Worm (Caenorhabditis elegans) whole organism, young adult: Measurements from ENCODE around the gene glit-1.

Source experiments
- B0336.3 ChIP-seq: fragments of 200-800 bp; sonication (Bioruptor generic); IDR thresholded peaks from 2 replicates; pipeline ENCODE4 v1.3.6; 2022; ENCODE audit warnings: missing genetic modification characterization, missing compliant biosample characterization
- D2030.7 ChIP-seq: fragments of 200-800 bp; sonication (Bioruptor generic); IDR thresholded peaks from 2 replicates; pipeline ENCODE4 v1.3.6; 2022; ENCODE audit warnings: missing genetic modification reagents, missing genetic modification characterization, missing compliant biosample characterization
- F33H1.4 ChIP-seq: fragments of 200-800 bp; sonication (Bioruptor generic); IDR thresholded peaks from 2 replicates; pipeline ENCODE4 v1.3.6; 2022; ENCODE audit warnings: missing genetic modification reagents, missing genetic modification characterization, missing compliant biosample characterization
- F57C9.4 ChIP-seq: sonication (generic microtip); optimal IDR thresholded peaks from 2 replicates; lab custom pipeline; 2017; ENCODE audit warnings: mild to moderate bottlenecking, missing genetic modification characterization, missing compliant biosample characterization
- K12H6.12 ChIP-seq: fragments of 200-800 bp; sonication (Bioruptor generic); optimal IDR thresholded peaks from 2 replicates; lab custom pipeline; 2018; ENCODE audit warnings: mild to moderate bottlenecking, missing genetic modification characterization, missing compliant biosample characterization
- T26A5.8 ChIP-seq: sonication (generic microtip); optimal IDR thresholded peaks from 2 replicates; lab custom pipeline; 2016; ENCODE audit warnings: missing genetic modification characterization, missing compliant biosample characterization
- Y56A3A.18 ChIP-seq: fragments of 200-800 bp; sonication (Bioruptor generic); IDR thresholded peaks from 2 replicates; pipeline ENCODE4 v1.3.6; 2022; ENCODE audit warnings: missing genetic modification reagents, missing genetic modification characterization, missing compliant biosample characterization
- Y79H2A.3 ChIP-seq: fragments of 200-800 bp; sonication (Bioruptor generic); conservative IDR thresholded peaks from 2 replicates; pipeline ENCODE4 v1.3.6; 2022; ENCODE audit warnings: missing genetic modification reagents, missing genetic modification characterization, missing compliant biosample characterization
- Y95B8A.8 ChIP-seq: fragments of 200-800 bp; sonication (Bioruptor generic); IDR thresholded peaks from 2 replicates; pipeline ENCODE4 v1.3.6; 2022; ENCODE audit warnings: missing genetic modification reagents, missing genetic modification characterization, missing compliant biosample characterization
- akir-1 ChIP-seq: fragments of 200-800 bp; sonication (Bioruptor generic); optimal IDR thresholded peaks from 2 replicates; lab custom pipeline; 2018; ENCODE audit warnings: mild to moderate bottlenecking, missing genetic modification characterization, moderate library complexity, missing compliant biosample characterization
- ama-1 ChIP-seq, 3 experiments: fragments of 150-350 bp in 1 of 3; sonication (generic microtip) in 2 of 3; optimal IDR thresholded peaks; 2 replicates each; lab custom pipeline; 2014 to 2018; ENCODE audit warnings: missing biosample characterization in 2 of 3, missing genetic modification characterization in 2 of 3, missing genetic modification reagents in 2 of 3
- bed-1 ChIP-seq: fragments of 200-800 bp; sonication (Bioruptor generic); IDR thresholded peaks from 2 replicates; pipeline ENCODE4 v1.3.6; 2022; ENCODE audit warnings: missing genetic modification reagents, missing genetic modification characterization, missing compliant biosample characterization
- ceh-40 ChIP-seq: fragments of 200-800 bp; sonication (Bioruptor generic); IDR thresholded peaks from 2 replicates; pipeline ENCODE4 v1.3.6; 2022; ENCODE audit warnings: missing genetic modification characterization, missing compliant biosample characterization
- ceh-79 ChIP-seq: sonication (generic microtip); optimal IDR thresholded peaks from 2 replicates; lab custom pipeline; 2017; ENCODE audit warnings: mild to moderate bottlenecking, missing genetic modification characterization, missing compliant biosample characterization
- chd-7 ChIP-seq: sonication (generic microtip); optimal IDR thresholded peaks from 2 replicates; lab custom pipeline; 2016; ENCODE audit warnings: mild to moderate bottlenecking, missing genetic modification characterization, moderate library complexity, missing compliant biosample characterization
- egrh-3 ChIP-seq: fragments of 200-800 bp; sonication (Bioruptor generic); IDR thresholded peaks from 2 replicates; pipeline ENCODE4 v1.3.6; 2022; ENCODE audit warnings: missing genetic modification reagents, missing genetic modification characterization, missing compliant biosample characterization
- ekl-4 ChIP-seq: fragments of 200-800 bp; sonication (Bioruptor generic); IDR thresholded peaks from 2 replicates; pipeline ENCODE4 v1.3.6; 2022; ENCODE audit warnings: missing genetic modification reagents, missing genetic modification characterization, missing compliant biosample characterization
- hmg-20 ChIP-seq: fragments of 200-800 bp; sonication (Bioruptor generic); IDR thresholded peaks from 2 replicates; pipeline ENCODE4 v1.3.6; 2022; ENCODE audit warnings: missing genetic modification reagents, missing genetic modification characterization, missing compliant biosample characterization
- lag-1 ChIP-seq: fragments of 200-800 bp; sonication (Bioruptor generic); IDR thresholded peaks from 2 replicates; pipeline ENCODE4 v1.3.6; 2022; ENCODE audit warnings: missing genetic modification reagents, missing genetic modification characterization, missing compliant biosample characterization
- lin-35 ChIP-seq, 3 experiments: fragments of 150-350 bp in 2 of 3; sonication (generic microtip) in 1 of 3; optimal IDR thresholded peaks; 2 replicates each; lab custom pipeline; 2014 to 2018; ENCODE audit warnings: missing biosample characterization in 3 of 3, missing genetic modification characterization in 3 of 3, missing genetic modification reagents in 3 of 3
- lin-54 ChIP-seq: fragments of 200-800 bp; sonication (Bioruptor generic); optimal IDR thresholded peaks from 2 replicates; lab custom pipeline; 2018; ENCODE audit warnings: mild to moderate bottlenecking, missing genetic modification characterization, missing compliant biosample characterization
- lir-1 ChIP-seq: fragments of 200-800 bp; sonication (Bioruptor generic); conservative IDR thresholded peaks from 2 replicates; pipeline ENCODE4 v1.3.6; 2022; ENCODE audit warnings: missing genetic modification reagents, missing genetic modification characterization, missing compliant biosample characterization
- madf-6 ChIP-seq: fragments of 200-800 bp; sonication (Bioruptor generic); IDR thresholded peaks from 2 replicates; pipeline ENCODE4 v1.3.6; 2022; ENCODE audit warnings: missing genetic modification reagents, missing genetic modification characterization, missing compliant biosample characterization
- nfya-2 ChIP-seq: fragments of 200-800 bp; sonication (Bioruptor generic); IDR thresholded peaks from 2 replicates; pipeline ENCODE4 v1.3.6; 2022; ENCODE audit warnings: missing genetic modification reagents, missing genetic modification characterization, missing compliant biosample characterization
- nhr-120 ChIP-seq: fragments of 200-800 bp; sonication (Bioruptor generic); IDR thresholded peaks from 2 replicates; pipeline ENCODE4 v1.3.6; 2022; ENCODE audit warnings: missing genetic modification characterization, missing compliant biosample characterization
- nhr-179 ChIP-seq: sonication (generic microtip); optimal IDR thresholded peaks from 2 replicates; lab custom pipeline; 2016; ENCODE audit warnings: mild to moderate bottlenecking, missing genetic modification characterization, missing compliant biosample characterization
- nhr-27 ChIP-seq: fragments of 200-800 bp; sonication (Bioruptor generic); optimal IDR thresholded peaks from 2 replicates; lab custom pipeline; 2018; ENCODE audit warnings: mild to moderate bottlenecking, missing genetic modification characterization, moderate library complexity, missing compliant biosample characterization
- nhr-80 ChIP-seq: sonication (generic microtip); optimal IDR thresholded peaks from 2 replicates; lab custom pipeline; 2016; ENCODE audit warnings: missing genetic modification characterization, missing compliant biosample characterization
- pbrm-1 ChIP-seq: fragments of 200-800 bp; sonication (Bioruptor generic); IDR thresholded peaks from 2 replicates; pipeline ENCODE4 v1.3.6; 2022; ENCODE audit warnings: missing genetic modification reagents, missing genetic modification characterization, missing compliant biosample characterization
- sptf-2 ChIP-seq: fragments of 200-800 bp; sonication (Bioruptor generic); optimal IDR thresholded peaks from 2 replicates; lab custom pipeline; 2018; ENCODE audit warnings: mild to moderate bottlenecking, missing genetic modification characterization, missing compliant biosample characterization
- unc-62 ChIP-seq: fragments of 150-350 bp; optimal IDR thresholded peaks from 2 replicates; lab custom pipeline; 2014; ENCODE audit warnings: missing biosample characterization, missing genetic modification reagents, missing genetic modification characterization
- xnd-1 ChIP-seq: sonication (generic microtip); optimal IDR thresholded peaks from 2 replicates; lab custom pipeline; 2016; ENCODE audit warnings: missing genotype, missing genetic modification reagents, missing genetic modification characterization, missing compliant biosample characterization
- ztf-28 ChIP-seq: fragments of 200-800 bp; sonication (Bioruptor generic); IDR thresholded peaks from 2 replicates; pipeline ENCODE4 v1.3.6; 2022; ENCODE audit warnings: missing genetic modification reagents, missing genetic modification characterization, missing compliant biosample characterization
- ztf-6 ChIP-seq: fragments of 200-800 bp; sonication (Bioruptor generic); IDR thresholded peaks from 2 replicates; pipeline ENCODE4 v1.3.6; 2022; ENCODE audit warnings: missing genetic modification reagents, missing genetic modification characterization, missing compliant biosample characterization

Gene glit-1

DNA sequence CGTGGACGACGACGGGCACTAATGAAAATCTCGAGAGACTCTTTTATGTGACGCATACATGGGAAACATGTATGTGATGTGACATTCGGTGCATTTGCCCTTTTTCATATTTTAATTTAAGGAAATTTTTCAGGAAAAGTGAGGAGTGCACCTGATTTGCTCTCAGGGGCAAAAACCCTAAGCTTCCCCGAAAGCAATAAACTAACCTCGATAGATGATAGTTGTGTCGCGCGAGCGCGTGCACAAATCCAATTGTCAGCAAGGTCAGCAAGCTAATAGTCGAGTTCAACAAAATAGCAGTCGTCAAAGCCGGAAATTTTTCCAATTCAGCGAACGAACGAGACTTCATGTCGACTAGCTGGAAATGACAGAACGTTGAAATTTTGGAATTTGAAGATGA lies 6.0 kb downstream of the glit-1 start:
- no peak for TF ChIP-seq lin-35 (GFP tag; optimal IDR thresholded peaks at IDR 0.05; lab: Kevin White, UChicago)
- no peak for TF ChIP-seq pbrm-1 (GFP tag; lab: Robert Waterston, UW)
- no peak for TF ChIP-seq ceh-79 (tag; lab: Kevin White, UChicago)
- TF ChIP-seq sptf-2 (GFP tag; lab: Kevin White, UChicago) = no peak
- no peak for TF ChIP-seq akir-1 (GFP tag; lab: Kevin White, UChicago)
- no peak for TF ChIP-seq nhr-80 (tag; lab: Kevin White, UChicago)
- TF ChIP-seq Y56A3A.18 = no peak
- TF ChIP-seq K12H6.12 (tag; lab: Kevin White, UChicago) = no peak
- TF ChIP-seq T26A5.8 (tag; lab: Kevin White, UChicago) = no peak
- no peak for TF ChIP-seq unc-62 (GFP tag; lab: Kevin White, UChicago)
- TF ChIP-seq ekl-4 (GFP tag; lab: Robert Waterston, UW) = no peak
- no peak for TF ChIP-seq nhr-179
- TF ChIP-seq, all 124 proteins: peak for 0

DNA sequence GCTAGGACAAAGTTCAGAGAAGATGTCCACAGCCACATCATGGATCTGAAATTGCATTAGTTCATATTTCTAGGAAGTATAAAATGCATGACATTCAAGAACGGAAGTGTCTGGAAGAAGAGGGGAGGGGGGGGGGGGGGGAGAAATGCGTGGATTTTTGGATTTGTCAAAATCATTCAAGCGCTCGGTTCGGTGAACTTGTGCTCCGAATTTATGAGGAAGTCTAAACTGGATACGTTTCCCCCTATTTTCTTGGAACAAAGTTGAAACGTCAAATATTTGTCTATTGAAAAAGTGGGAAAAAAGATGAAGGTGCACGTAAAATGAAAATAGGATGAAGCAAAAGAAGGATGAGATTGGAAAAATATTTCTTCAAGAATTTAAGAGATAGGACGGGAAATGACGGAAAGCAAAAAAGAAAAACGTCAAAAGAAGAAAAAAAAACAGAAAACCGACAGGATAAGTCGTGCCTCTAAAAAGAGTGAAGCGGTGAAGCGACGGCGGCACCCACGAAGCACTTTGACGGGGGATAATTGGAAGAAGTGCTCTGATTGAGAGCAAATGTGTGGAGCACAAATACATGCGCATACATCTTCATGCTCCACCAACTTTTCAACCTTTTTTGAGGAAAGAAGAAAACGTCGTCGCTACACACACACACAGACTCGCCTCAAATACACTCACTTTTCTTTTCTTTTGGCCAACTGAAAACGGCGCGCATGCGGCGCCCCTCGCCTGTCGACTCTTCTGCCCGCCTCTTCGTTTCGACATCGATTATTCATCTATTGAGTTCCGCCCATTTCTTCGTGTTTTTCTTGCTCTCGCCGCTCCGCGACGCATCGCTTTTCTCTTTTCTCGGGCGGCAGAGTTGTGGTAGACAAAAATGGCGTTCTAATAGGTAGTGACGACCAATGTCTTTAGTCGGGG lies 8.8 kb downstream of the glit-1 start, which contains the start of gene F55D10.4:
TSS of gene F55D10.4 (minus strand) at position 51 of the 927 bp plus-strand sequence.
- TF ChIP-seq K12H6.12 (tag; lab: Kevin White, UChicago) (peak; percentile 3), chd-7 (tag; lab: Kevin White, UChicago) (no peak)

DNA sequence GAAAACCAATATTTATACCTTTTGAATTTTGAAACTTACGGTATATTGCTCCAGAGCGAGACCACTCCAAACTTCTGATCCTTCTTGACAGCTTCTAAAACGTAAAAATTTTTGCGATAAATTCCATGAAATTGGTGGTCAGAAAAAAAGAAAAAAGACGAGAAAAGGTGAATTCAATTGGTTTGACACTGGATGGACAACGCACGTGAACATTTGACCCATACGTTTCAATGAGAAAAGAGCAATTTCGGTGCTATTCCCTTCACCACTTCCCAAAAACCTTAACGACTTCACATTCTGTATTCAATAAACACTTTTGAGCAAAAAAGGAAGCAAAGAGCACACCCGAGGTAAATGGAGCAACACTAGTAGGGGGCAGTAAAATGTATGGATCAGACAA lies 15.3 kb downstream of the glit-1 start, which contains the start of gene acc-3:
TSS of gene acc-3 (minus strand) at position 101 of the 400 bp plus-strand sequence.
- TF ChIP-seq Y79H2A.3 (GFP tag; lab: Robert Waterston, UW) (no peak), chd-7 (tag; lab: Kevin White, UChicago) (no peak), nfya-2 (GFP tag; lab: Robert Waterston, UW) (no peak), lin-54 (GFP tag; lab: Kevin White, UChicago) (no peak), D2030.7 (no peak), Y95B8A.8 (GFP tag; lab: Robert Waterston, UW) (no peak), xnd-1 (tag; lab: Kevin White, UChicago) (no peak), F57C9.4 (tag; lab: Kevin White, UChicago) (no peak), nhr-27 (tag; lab: Kevin White, UChicago) (no peak)
- TF ChIP-seq, all 124 proteins: peak for 0

DNA sequence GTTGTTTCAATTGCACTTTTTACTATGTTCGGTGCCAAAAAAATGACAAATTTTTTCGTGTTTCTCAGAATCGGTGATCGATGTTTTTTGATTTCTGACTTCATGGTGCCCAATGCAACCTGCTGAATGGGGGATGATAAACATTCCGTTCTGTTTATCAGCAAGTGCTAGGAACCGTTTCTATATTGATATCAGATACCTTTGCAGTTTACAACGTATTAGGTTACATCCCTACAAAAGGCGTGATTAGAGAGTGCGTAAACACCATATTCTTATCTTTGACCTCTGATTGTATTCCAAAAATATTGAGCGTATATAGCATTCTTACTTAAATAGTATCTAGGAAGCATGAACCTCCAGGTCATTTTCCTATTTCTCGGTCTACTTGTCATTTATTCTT lies 20.7 kb downstream of the glit-1 start, which contains the start of gene aman-1:
TSS of gene aman-1 (plus strand) at position 344 of the 400 bp plus-strand sequence.
- TF ChIP-seq ceh-40 (GFP tag; lab: Robert Waterston, UW) (no peak), B0336.3 (GFP tag; lab: Robert Waterston, UW) (no peak), lir-1 (GFP tag; lab: Robert Waterston, UW) (no peak), ztf-28 (GFP tag; lab: Robert Waterston, UW) (no peak)

DNA sequence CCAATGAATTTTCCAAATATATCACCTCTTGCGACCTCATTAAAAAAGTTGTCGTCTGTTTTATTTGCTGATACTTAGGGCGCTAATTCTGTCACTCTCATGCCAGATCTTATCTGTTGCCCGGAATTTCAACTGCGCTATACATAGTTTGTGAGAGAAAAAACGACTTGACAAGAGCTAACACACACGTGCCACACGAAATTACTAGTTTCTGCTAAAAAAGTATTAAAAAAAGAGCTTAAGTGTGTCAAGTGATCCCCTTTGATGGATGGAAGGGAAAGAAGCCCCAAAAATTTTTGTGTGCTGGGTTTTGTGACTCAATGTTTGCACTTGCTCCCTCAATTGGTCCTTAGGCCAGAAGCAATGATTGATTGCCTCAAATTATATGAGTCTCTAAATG lies 28.6 kb downstream of the glit-1 start:
- TF ChIP-seq ama-1 (optimal IDR thresholded peaks at IDR 0.05; lab: Kevin White, UChicago) (no peak), ama-1 (GFP tag; optimal IDR thresholded peaks at IDR 0.05; lab: Kevin White, UChicago) (no peak), hmg-20 (GFP tag; lab: Robert Waterston, UW) (no peak), lag-1 (GFP tag; lab: Robert Waterston, UW) (no peak), egrh-3 (GFP tag; lab: Robert Waterston, UW) (no peak), ceh-79 (tag; lab: Kevin White, UChicago) (no peak), madf-6 (GFP tag; lab: Robert Waterston, UW) (no peak), nhr-120 (no peak), F33H1.4 (no peak), ztf-6 (GFP tag; lab: Robert Waterston, UW) (no peak), bed-1 (GFP tag; lab: Robert Waterston, UW) (no peak)
